Worm (Caenorhabditis elegans) whole organism, young adult: ENCODE results near the gene col-145.

Experiments used
- B0019.2 ChIP-seq: fragments of 200-800 bp; sonication (Bioruptor generic); conservative IDR thresholded peaks from 2 replicates; pipeline ENCODE4 v1.3.6; 2022; ENCODE audit warnings: missing genetic modification reagents, missing genetic modification characterization, missing compliant biosample characterization
- B0035.1 ChIP-seq: sonication (generic microtip); optimal IDR thresholded peaks from 2 replicates; lab custom pipeline; 2016; ENCODE audit warnings: missing genetic modification characterization, mild to moderate bottlenecking, missing compliant biosample characterization, missing genotype, missing genetic modification reagents
- C06A6.2 ChIP-seq: fragments of 200-800 bp; sonication (Bioruptor generic); conservative IDR thresholded peaks from 2 replicates; pipeline ENCODE4 v1.3.6; 2022; ENCODE audit warnings: missing genetic modification characterization, missing compliant biosample characterization
- F33H1.4 ChIP-seq: fragments of 200-800 bp; sonication (Bioruptor generic); IDR thresholded peaks from 2 replicates; pipeline ENCODE4 v1.3.6; 2022; ENCODE audit warnings: missing genetic modification reagents, missing genetic modification characterization, missing compliant biosample characterization
- F49E8.2 ChIP-seq: sonication (generic microtip); optimal IDR thresholded peaks from 3 replicates; lab custom pipeline; 2017; ENCODE audit warnings: missing genetic modification characterization, mild to moderate bottlenecking, missing compliant biosample characterization, antibody characterized with exemption, moderate library complexity; ENCODE audit not compliant: insufficient read depth
- F57A8.1 ChIP-seq: fragments of 200-800 bp; sonication (Bioruptor generic); optimal IDR thresholded peaks from 2 replicates; lab custom pipeline; 2018; ENCODE audit warnings: mild to moderate bottlenecking, missing genetic modification characterization, moderate library complexity, missing compliant biosample characterization
- K12H6.12 ChIP-seq: fragments of 200-800 bp; sonication (Bioruptor generic); optimal IDR thresholded peaks from 2 replicates; lab custom pipeline; 2018; ENCODE audit warnings: mild to moderate bottlenecking, missing genetic modification characterization, missing compliant biosample characterization
- Y67H2A.10 ChIP-seq: fragments of 200-800 bp; sonication (Bioruptor generic); conservative IDR thresholded peaks from 2 replicates; pipeline ENCODE4 v1.3.6; 2022; ENCODE audit warnings: missing genetic modification reagents, missing genetic modification characterization, missing compliant biosample characterization
- akir-1 ChIP-seq: fragments of 200-800 bp; sonication (Bioruptor generic); optimal IDR thresholded peaks from 2 replicates; lab custom pipeline; 2018; ENCODE audit warnings: mild to moderate bottlenecking, missing genetic modification characterization, moderate library complexity, missing compliant biosample characterization
- athp-1 ChIP-seq: sonication (generic microtip); optimal IDR thresholded peaks from 2 replicates; lab custom pipeline; 2017; ENCODE audit warnings: mild to moderate bottlenecking, missing genetic modification characterization, missing compliant biosample characterization
- bed-1 ChIP-seq: fragments of 200-800 bp; sonication (Bioruptor generic); IDR thresholded peaks from 2 replicates; pipeline ENCODE4 v1.3.6; 2022; ENCODE audit warnings: missing genetic modification reagents, missing genetic modification characterization, missing compliant biosample characterization
- bed-2 ChIP-seq: fragments of 200-800 bp; sonication (Bioruptor generic); IDR thresholded peaks from 2 replicates; pipeline ENCODE4 v1.3.6; 2022; ENCODE audit warnings: missing genetic modification reagents, missing genetic modification characterization, missing compliant biosample characterization
- ccch-3 ChIP-seq: fragments of 200-800 bp; sonication (Bioruptor generic); optimal IDR thresholded peaks from 2 replicates; lab custom pipeline; 2018; ENCODE audit warnings: mild to moderate bottlenecking, missing genetic modification characterization, missing compliant biosample characterization
- ceh-100 ChIP-seq: fragments of 200-800 bp; sonication (Bioruptor generic); IDR thresholded peaks from 2 replicates; pipeline ENCODE4 v1.3.6; 2022; ENCODE audit warnings: missing genetic modification reagents, missing genetic modification characterization, missing compliant biosample characterization
- dpl-1 ChIP-seq: fragments of 150-350 bp; optimal IDR thresholded peaks from 2 replicates; lab custom pipeline; 2014; ENCODE audit warnings: missing biosample characterization, missing genetic modification reagents, missing genetic modification characterization
- efl-1 ChIP-seq: fragments of 150-350 bp; optimal IDR thresholded peaks from 2 replicates; lab custom pipeline; 2014; ENCODE audit warnings: missing biosample characterization, missing genetic modification reagents, missing genetic modification characterization
- ets-4 ChIP-seq: fragments of 200-800 bp; sonication (Bioruptor generic); optimal IDR thresholded peaks from 2 replicates; lab custom pipeline; 2018; ENCODE audit warnings: mild to moderate bottlenecking, missing genetic modification characterization, missing compliant biosample characterization
- gei-17 ChIP-seq: fragments of 200-800 bp; sonication (Bioruptor generic); optimal IDR thresholded peaks from 2 replicates; lab custom pipeline; 2018; ENCODE audit warnings: mild to moderate bottlenecking, missing genetic modification characterization, missing compliant biosample characterization
- hlh-12 ChIP-seq: sonication (generic microtip); optimal IDR thresholded peaks from 2 replicates; lab custom pipeline; 2016; ENCODE audit warnings: missing genetic modification characterization, missing compliant biosample characterization
- hmg-1.2 ChIP-seq: fragments of 200-800 bp; sonication (Bioruptor generic); IDR thresholded peaks from 2 replicates; pipeline ENCODE4 v1.3.6; 2022; ENCODE audit warnings: missing genetic modification reagents, missing genetic modification characterization, missing compliant biosample characterization
- hmg-20 ChIP-seq: fragments of 200-800 bp; sonication (Bioruptor generic); IDR thresholded peaks from 2 replicates; pipeline ENCODE4 v1.3.6; 2022; ENCODE audit warnings: missing genetic modification reagents, missing genetic modification characterization, missing compliant biosample characterization
- let-526 ChIP-seq: fragments of 200-800 bp; sonication (Bioruptor generic); IDR thresholded peaks from 2 replicates; pipeline ENCODE4 v1.3.6; 2022; ENCODE audit warnings: missing genetic modification reagents, missing genetic modification characterization, missing compliant biosample characterization
- lin-35 ChIP-seq, 3 experiments: fragments of 150-350 bp in 2 of 3; sonication (generic microtip) in 1 of 3; optimal IDR thresholded peaks; 2 replicates each; lab custom pipeline; 2014 to 2018; ENCODE audit warnings: missing biosample characterization in 3 of 3, missing genetic modification characterization in 3 of 3, missing genetic modification reagents in 3 of 3
- lir-1 ChIP-seq: fragments of 200-800 bp; sonication (Bioruptor generic); conservative IDR thresholded peaks from 2 replicates; pipeline ENCODE4 v1.3.6; 2022; ENCODE audit warnings: missing genetic modification reagents, missing genetic modification characterization, missing compliant biosample characterization
- lsl-1 ChIP-seq: fragments of 200-800 bp; sonication (Bioruptor generic); optimal IDR thresholded peaks from 2 replicates; lab custom pipeline; 2018; ENCODE audit warnings: mild to moderate bottlenecking, missing genetic modification characterization, moderate library complexity, missing compliant biosample characterization
- madf-3 ChIP-seq: fragments of 200-800 bp; sonication (Bioruptor generic); IDR thresholded peaks from 2 replicates; pipeline ENCODE4 v1.3.6; 2022; ENCODE audit warnings: missing genetic modification reagents, missing genetic modification characterization, missing compliant biosample characterization
- madf-6 ChIP-seq: fragments of 200-800 bp; sonication (Bioruptor generic); IDR thresholded peaks from 2 replicates; pipeline ENCODE4 v1.3.6; 2022; ENCODE audit warnings: missing genetic modification reagents, missing genetic modification characterization, missing compliant biosample characterization
- madf-8 ChIP-seq: fragments of 200-800 bp; sonication (Bioruptor generic); conservative IDR thresholded peaks from 2 replicates; pipeline ENCODE4 v1.3.6; 2022; ENCODE audit warnings: missing genetic modification reagents, missing genetic modification characterization, missing compliant biosample characterization
- mes-4 ChIP-seq: sonication (generic microtip); optimal IDR thresholded peaks from 2 replicates; lab custom pipeline; 2016; ENCODE audit warnings: missing genotype, missing genetic modification characterization, missing compliant biosample characterization
- nfya-1 ChIP-seq: sonication (generic microtip); optimal IDR thresholded peaks from 2 replicates; lab custom pipeline; 2017; ENCODE audit warnings: antibody characterized with exemption, missing compliant biosample characterization, missing genetic modification characterization, borderline replicate concordance; ENCODE audit not compliant: insufficient read depth
- nfyb-1 ChIP-seq: fragments of 200-800 bp; sonication (Bioruptor generic); IDR thresholded peaks from 2 replicates; pipeline ENCODE4 v1.3.6; 2022; ENCODE audit warnings: missing genetic modification reagents, missing genetic modification characterization, missing compliant biosample characterization
- nhr-90 ChIP-seq: sonication (generic microtip); optimal IDR thresholded peaks from 2 replicates; lab custom pipeline; 2016; ENCODE audit warnings: missing genotype, mild to moderate bottlenecking, missing genetic modification characterization, missing compliant biosample characterization
- pha-4 ChIP-seq: fragments of 150-350 bp; sonication (generic microtip); optimal IDR thresholded peaks from 2 replicates; lab custom pipeline; 2014; ENCODE audit warnings: missing biosample characterization, missing genetic modification reagents, missing genetic modification characterization
- rec-8 ChIP-seq, 2 experiments: sonication (generic microtip); optimal IDR thresholded peaks; 2 replicates each; lab custom pipeline; 2016; ENCODE audit warnings: mild to moderate bottlenecking in 2 of 2, missing genetic modification characterization in 2 of 2, missing genetic modification reagents in 2 of 2, missing genotype in 2 of 2, missing biosample characterization in 1 of 2, missing compliant biosample characterization in 1 of 2, moderate library complexity in 1 of 2
- somi-1 ChIP-seq: fragments of 200-800 bp; sonication (Bioruptor generic); optimal IDR thresholded peaks from 2 replicates; lab custom pipeline; 2018; ENCODE audit warnings: mild to moderate bottlenecking, missing genetic modification characterization, missing compliant biosample characterization
- sptf-2 ChIP-seq: fragments of 200-800 bp; sonication (Bioruptor generic); optimal IDR thresholded peaks from 2 replicates; lab custom pipeline; 2018; ENCODE audit warnings: mild to moderate bottlenecking, missing genetic modification characterization, missing compliant biosample characterization
- tbp1 ChIP-seq: fragments of 200-800 bp; sonication (Bioruptor generic); optimal IDR thresholded peaks from 2 replicates; lab custom pipeline; 2018; ENCODE audit warnings: mild to moderate bottlenecking, missing genetic modification characterization, missing compliant biosample characterization
- tlf-1 ChIP-seq: fragments of 200-800 bp; sonication (Bioruptor generic); optimal IDR thresholded peaks from 2 replicates; lab custom pipeline; 2018; ENCODE audit warnings: mild to moderate bottlenecking, missing genetic modification characterization, missing compliant biosample characterization
- xnd-1 ChIP-seq: sonication (generic microtip); optimal IDR thresholded peaks from 2 replicates; lab custom pipeline; 2016; ENCODE audit warnings: missing genotype, missing genetic modification reagents, missing genetic modification characterization, missing compliant biosample characterization
- zim-3 ChIP-seq: sonication (generic microtip); optimal IDR thresholded peaks from 2 replicates; lab custom pipeline; 2017; ENCODE audit warnings: mild to moderate bottlenecking, missing genetic modification characterization, moderate library complexity, missing compliant biosample characterization
- ztf-6 ChIP-seq: fragments of 200-800 bp; sonication (Bioruptor generic); IDR thresholded peaks from 2 replicates; pipeline ENCODE4 v1.3.6; 2022; ENCODE audit warnings: missing genetic modification reagents, missing genetic modification characterization, missing compliant biosample characterization

Gene col-145

DNA sequence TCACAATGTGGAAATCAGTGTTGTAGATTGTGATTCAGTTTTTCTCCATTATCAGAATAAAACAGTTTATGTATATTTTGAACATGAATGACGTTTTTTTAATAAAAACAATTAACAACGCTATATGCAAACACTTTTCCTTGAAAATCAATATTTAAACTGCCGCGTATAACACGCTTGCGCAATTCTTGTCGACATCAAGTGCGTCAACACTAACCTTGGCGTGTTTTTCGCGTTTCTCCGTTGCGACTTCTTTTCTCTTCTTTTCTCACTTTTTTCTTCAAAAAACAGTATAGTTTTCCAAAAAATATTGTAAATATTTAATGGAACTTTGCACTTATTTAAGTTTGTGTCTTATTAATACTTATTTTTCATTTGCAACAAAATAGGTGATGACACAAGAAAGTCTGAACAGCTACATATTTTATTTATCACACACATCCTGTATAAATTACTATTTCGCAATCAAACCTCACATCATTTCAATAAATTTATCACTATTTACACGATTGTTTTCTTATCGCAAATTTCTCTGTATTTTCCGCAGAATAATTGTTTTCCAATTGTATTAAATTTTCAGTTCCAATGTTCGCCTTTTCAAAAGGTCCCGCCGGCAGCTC, 12.5 kb upstream of the col-145 start, which contains the start of gene spas-1 (continued):
- peak; percentile 91 for TF ChIP-seq dpl-1
- no peak for TF ChIP-seq ccch-3 (GFP tag; lab: Kevin White, UChicago)
- TF ChIP-seq lir-1 = no peak; the same call in 1 of the 2 replicates
- TF ChIP-seq pha-4 (tag; lab: Kevin White, UChicago) = peak; percentile 81
- TF ChIP-seq C06A6.2 (GFP tag; lab: Robert Waterston, UW) = peak; percentile 69
- TF ChIP-seq sptf-2 (GFP tag; lab: Kevin White, UChicago) = no peak
- no peak for TF ChIP-seq nhr-90 (tag; lab: Kevin White, UChicago)
- TF ChIP-seq ztf-6 (GFP tag; lab: Robert Waterston, UW) = no peak
- peak; percentile 19 for TF ChIP-seq gei-17 (GFP tag; lab: Kevin White, UChicago)
- peak; percentile 34; the same call in 1 of the 2 replicates for TF ChIP-seq ceh-100
- no peak for TF ChIP-seq akir-1 (GFP tag; lab: Kevin White, UChicago)
- peak; percentile 68 for TF ChIP-seq tlf-1
- no peak for TF ChIP-seq hlh-12
- TF ChIP-seq F57A8.1 (GFP tag; lab: Kevin White, UChicago) = no peak
- peak; percentile 23 to 96 (median 81) for TF ChIP-seq lin-35 (GFP tag; optimal IDR thresholded peaks at IDR 0.05; lab: Kevin White, UChicago)
- TF ChIP-seq let-526 = no peak
- TF ChIP-seq somi-1 (GFP tag; lab: Kevin White, UChicago) = peak; percentile 25
- TF ChIP-seq B0019.2 (GFP tag; lab: Robert Waterston, UW) = no peak
- peak; percentile 29; the same call in 1 of the 2 replicates for TF ChIP-seq hmg-1.2 (GFP tag; lab: Robert Waterston, UW)
- peak; percentile 40 for TF ChIP-seq xnd-1
- TF ChIP-seq bed-1 (GFP tag; lab: Robert Waterston, UW) = no peak
- no peak for TF ChIP-seq hmg-20
- TF ChIP-seq mes-4 (tag; lab: Kevin White, UChicago) = no peak
- TF ChIP-seq nfya-1 (tag; lab: Kevin White, UChicago) = no peak
- peak; percentile 72 for TF ChIP-seq madf-6 (GFP tag; lab: Robert Waterston, UW)
- TF ChIP-seq B0035.1 (tag; lab: Kevin White, UChicago) = peak; percentile 10
- peak; percentile 48 for TF ChIP-seq K12H6.12 (tag; lab: Kevin White, UChicago)
- peak; percentile 54 for TF ChIP-seq lsl-1 (GFP tag; lab: Kevin White, UChicago)
- peak; percentile 67 for TF ChIP-seq tbp1 (GFP tag; lab: Kevin White, UChicago)
- no peak for TF ChIP-seq bed-2
- peak; percentile 56; the same call in 1 of the 2 replicates for TF ChIP-seq nfyb-1 (GFP tag; lab: Robert Waterston, UW)
- no peak for TF ChIP-seq F49E8.2 (tag; lab: Kevin White, UChicago)
- TF ChIP-seq F33H1.4 = peak; percentile 52
- no peak; the same call in 1 of the 2 replicates for TF ChIP-seq madf-8 (GFP tag; lab: Robert Waterston, UW)

DNA sequence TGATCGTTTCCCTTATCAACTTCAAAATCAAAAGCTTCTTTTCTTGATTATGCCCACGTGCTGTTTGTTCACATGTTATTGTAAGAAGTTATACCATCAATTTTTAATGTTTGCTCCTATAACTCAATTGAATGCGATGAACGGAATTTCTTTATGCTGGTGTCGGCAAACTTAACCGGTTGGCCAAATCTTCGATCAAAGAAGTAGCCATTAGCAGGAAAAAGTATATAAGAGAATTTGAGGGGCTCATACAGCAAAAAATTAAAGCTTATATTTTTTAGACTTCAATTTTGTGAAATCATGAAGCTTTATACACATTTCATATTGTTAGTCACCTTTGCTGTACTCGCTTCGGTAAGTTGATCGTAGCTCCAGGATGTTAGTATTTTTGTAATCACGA, 11.0 kb upstream of the col-145 start, which contains the start of gene pqn-16:
pqn-16 (plus strand) TSS at position 301 of the 400 bp plus-strand sequence.
- TF ChIP-seq ets-4 (GFP tag; lab: Kevin White, UChicago) (no peak), Y67H2A.10 (GFP tag; lab: Robert Waterston, UW) (no peak), lin-35 (GFP tag; optimal IDR thresholded peaks at IDR 0.05; lab: Kevin White, UChicago) (no peak), athp-1 (tag; lab: Kevin White, UChicago) (no peak), B0035.1 (tag; lab: Kevin White, UChicago) (no peak), madf-3 (GFP tag; lab: Robert Waterston, UW) (no peak), rec-8 (tag; optimal IDR thresholded peaks at IDR 0.05; lab: Kevin White, UChicago) (no peak), F57A8.1 (GFP tag; lab: Kevin White, UChicago) (no peak), zim-3 (tag; lab: Kevin White, UChicago) (no peak), efl-1 (no peak), sptf-2 (GFP tag; lab: Kevin White, UChicago) (no peak), tlf-1 (no peak)
